Worm (Caenorhabditis elegans) whole organism, young adult: ENCODE measurements around the gene cdo-1.
A peak's percentile ranks its signal among the peaks of the same experiment; 100 is the strongest.

Experiments
- B0019.2 ChIP-seq: fragments of 200-800 bp; sonication (Bioruptor generic); conservative IDR thresholded peaks from 2 replicates; pipeline ENCODE4 v1.3.6; 2022; ENCODE audit warnings: missing genetic modification reagents, missing genetic modification characterization, missing compliant biosample characterization
- B0261.1 ChIP-seq: sonication (generic microtip); optimal IDR thresholded peaks from 2 replicates; lab custom pipeline; 2016; ENCODE audit warnings: mild to moderate bottlenecking, missing genetic modification characterization, moderate library complexity, missing compliant biosample characterization
- C06A6.2 ChIP-seq: fragments of 200-800 bp; sonication (Bioruptor generic); conservative IDR thresholded peaks from 2 replicates; pipeline ENCODE4 v1.3.6; 2022; ENCODE audit warnings: missing genetic modification characterization, missing compliant biosample characterization
- D2030.7 ChIP-seq: fragments of 200-800 bp; sonication (Bioruptor generic); IDR thresholded peaks from 2 replicates; pipeline ENCODE4 v1.3.6; 2022; ENCODE audit warnings: missing genetic modification reagents, missing genetic modification characterization, missing compliant biosample characterization
- F22D6.2 ChIP-seq: sonication (generic microtip); optimal IDR thresholded peaks from 2 replicates; lab custom pipeline; 2016; ENCODE audit warnings: mild to moderate bottlenecking, missing genetic modification characterization, missing compliant biosample characterization
- F52B5.7 ChIP-seq: sonication (generic microtip); optimal IDR thresholded peaks from 2 replicates; lab custom pipeline; 2016; ENCODE audit warnings: mild to moderate bottlenecking, missing genetic modification characterization, missing compliant biosample characterization
- K11D2.4 ChIP-seq: fragments of 200-800 bp; sonication (Bioruptor generic); IDR thresholded peaks from 2 replicates; pipeline ENCODE4 v1.3.6; 2022; ENCODE audit warnings: missing genetic modification reagents, missing genetic modification characterization, missing compliant biosample characterization
- Y53F4B.3 ChIP-seq: fragments of 200-800 bp; sonication (Bioruptor generic); IDR thresholded peaks from 2 replicates; pipeline ENCODE4 v1.3.6; 2022; ENCODE audit warnings: missing genetic modification reagents, missing genetic modification characterization, missing compliant biosample characterization
- Y53G8AR.9 ChIP-seq: fragments of 200-800 bp; sonication (Bioruptor generic); conservative IDR thresholded peaks from 2 replicates; pipeline ENCODE4 v1.3.6; 2022; ENCODE audit warnings: missing genetic modification reagents, missing genetic modification characterization, missing compliant biosample characterization
- ama-1 ChIP-seq, 3 experiments: fragments of 150-350 bp in 1 of 3; sonication (generic microtip) in 2 of 3; optimal IDR thresholded peaks; 2 replicates each; lab custom pipeline; 2014 to 2018; ENCODE audit warnings: missing biosample characterization in 2 of 3, missing genetic modification characterization in 2 of 3, missing genetic modification reagents in 2 of 3
- atf-7 ChIP-seq: sonication (generic microtip); optimal IDR thresholded peaks from 2 replicates; lab custom pipeline; 2017; ENCODE audit warnings: mild to moderate bottlenecking, missing genetic modification characterization, missing compliant biosample characterization
- athp-1 ChIP-seq: sonication (generic microtip); optimal IDR thresholded peaks from 2 replicates; lab custom pipeline; 2017; ENCODE audit warnings: mild to moderate bottlenecking, missing genetic modification characterization, missing compliant biosample characterization
- attf-3 ChIP-seq: fragments of 200-800 bp; sonication (Bioruptor generic); conservative IDR thresholded peaks from 2 replicates; pipeline ENCODE4 v1.3.6; 2022; ENCODE audit warnings: missing genetic modification reagents, missing genetic modification characterization, missing compliant biosample characterization
- ccch-3 ChIP-seq: fragments of 200-800 bp; sonication (Bioruptor generic); optimal IDR thresholded peaks from 2 replicates; lab custom pipeline; 2018; ENCODE audit warnings: mild to moderate bottlenecking, missing genetic modification characterization, missing compliant biosample characterization
- ceh-100 ChIP-seq: fragments of 200-800 bp; sonication (Bioruptor generic); IDR thresholded peaks from 2 replicates; pipeline ENCODE4 v1.3.6; 2022; ENCODE audit warnings: missing genetic modification reagents, missing genetic modification characterization, missing compliant biosample characterization
- ceh-27 ChIP-seq: fragments of 200-800 bp; sonication (Bioruptor generic); optimal IDR thresholded peaks from 2 replicates; lab custom pipeline; 2018; ENCODE audit warnings: mild to moderate bottlenecking, missing genetic modification characterization, moderate library complexity, missing compliant biosample characterization
- ceh-40 ChIP-seq: fragments of 200-800 bp; sonication (Bioruptor generic); IDR thresholded peaks from 2 replicates; pipeline ENCODE4 v1.3.6; 2022; ENCODE audit warnings: missing genetic modification characterization, missing compliant biosample characterization
- ceh-91 ChIP-seq: fragments of 200-800 bp; sonication (Bioruptor generic); IDR thresholded peaks from 2 replicates; pipeline ENCODE4 v1.3.6; 2022; ENCODE audit warnings: missing genetic modification reagents, missing genetic modification characterization, missing compliant biosample characterization
- die-1 ChIP-seq: sonication (generic microtip); optimal IDR thresholded peaks from 2 replicates; lab custom pipeline; 2016; ENCODE audit warnings: missing genotype, mild to moderate bottlenecking, missing genetic modification characterization, missing compliant biosample characterization
- dox-1 ChIP-seq: fragments of 200-800 bp; sonication (Bioruptor generic); IDR thresholded peaks from 2 replicates; pipeline ENCODE4 v1.3.6; 2022; ENCODE audit warnings: missing genetic modification reagents, missing genetic modification characterization, missing compliant biosample characterization
- egl-44 ChIP-seq: fragments of 200-800 bp; sonication (Bioruptor generic); IDR thresholded peaks from 2 replicates; pipeline ENCODE4 v1.3.6; 2022; ENCODE audit warnings: missing genetic modification reagents, missing genetic modification characterization, missing compliant biosample characterization
- ets-4 ChIP-seq: fragments of 200-800 bp; sonication (Bioruptor generic); optimal IDR thresholded peaks from 2 replicates; lab custom pipeline; 2018; ENCODE audit warnings: mild to moderate bottlenecking, missing genetic modification characterization, missing compliant biosample characterization
- fkh-3 ChIP-seq: sonication (generic microtip); optimal IDR thresholded peaks from 2 replicates; lab custom pipeline; 2016; ENCODE audit warnings: mild to moderate bottlenecking, missing genetic modification characterization, missing compliant biosample characterization
- hmg-1.2 ChIP-seq: fragments of 200-800 bp; sonication (Bioruptor generic); IDR thresholded peaks from 2 replicates; pipeline ENCODE4 v1.3.6; 2022; ENCODE audit warnings: missing genetic modification reagents, missing genetic modification characterization, missing compliant biosample characterization
- lag-1 ChIP-seq: fragments of 200-800 bp; sonication (Bioruptor generic); IDR thresholded peaks from 2 replicates; pipeline ENCODE4 v1.3.6; 2022; ENCODE audit warnings: missing genetic modification reagents, missing genetic modification characterization, missing compliant biosample characterization
- madf-10 ChIP-seq: sonication (generic microtip); optimal IDR thresholded peaks from 2 replicates; lab custom pipeline; 2016; ENCODE audit warnings: mild to moderate bottlenecking, missing genetic modification characterization, missing compliant biosample characterization
- madf-6 ChIP-seq: fragments of 200-800 bp; sonication (Bioruptor generic); IDR thresholded peaks from 2 replicates; pipeline ENCODE4 v1.3.6; 2022; ENCODE audit warnings: missing genetic modification reagents, missing genetic modification characterization, missing compliant biosample characterization
- mcd-1 ChIP-seq: fragments of 200-800 bp; sonication (Bioruptor generic); IDR thresholded peaks from 2 replicates; pipeline ENCODE4 v1.3.6; 2022; ENCODE audit warnings: missing genetic modification reagents, missing genetic modification characterization, missing compliant biosample characterization
- mel-28 ChIP-seq: sonication (generic microtip); optimal IDR thresholded peaks from 2 replicates; lab custom pipeline; 2016; ENCODE audit warnings: borderline replicate concordance, mild to moderate bottlenecking, missing genetic modification characterization, missing compliant biosample characterization
- nfya-1 ChIP-seq: sonication (generic microtip); optimal IDR thresholded peaks from 2 replicates; lab custom pipeline; 2017; ENCODE audit warnings: antibody characterized with exemption, missing compliant biosample characterization, missing genetic modification characterization, borderline replicate concordance; ENCODE audit not compliant: insufficient read depth
- nfya-2 ChIP-seq: fragments of 200-800 bp; sonication (Bioruptor generic); IDR thresholded peaks from 2 replicates; pipeline ENCODE4 v1.3.6; 2022; ENCODE audit warnings: missing genetic modification reagents, missing genetic modification characterization, missing compliant biosample characterization
- nfyb-1 ChIP-seq: fragments of 200-800 bp; sonication (Bioruptor generic); IDR thresholded peaks from 2 replicates; pipeline ENCODE4 v1.3.6; 2022; ENCODE audit warnings: missing genetic modification reagents, missing genetic modification characterization, missing compliant biosample characterization
- nhr-90 ChIP-seq: sonication (generic microtip); optimal IDR thresholded peaks from 2 replicates; lab custom pipeline; 2016; ENCODE audit warnings: missing genotype, mild to moderate bottlenecking, missing genetic modification characterization, missing compliant biosample characterization
- rcor-1 ChIP-seq: fragments of 200-800 bp; sonication (Bioruptor generic); IDR thresholded peaks from 2 replicates; pipeline ENCODE4 v1.3.6; 2022; ENCODE audit warnings: missing genetic modification reagents, missing genetic modification characterization, missing compliant biosample characterization
- repo-1 ChIP-seq: sonication (generic microtip); optimal IDR thresholded peaks from 2 replicates; lab custom pipeline; 2017; ENCODE audit warnings: mild to moderate bottlenecking, missing genetic modification characterization, missing compliant biosample characterization
- rpc-1 ChIP-seq, 2 experiments: fragments of 150-350 bp in 1 of 2; sonication (generic microtip) in 1 of 2; optimal IDR thresholded peaks; 2 replicates each; lab custom pipeline; 2014 to 2018; ENCODE audit warnings: missing biosample characterization in 1 of 2, missing genetic modification characterization in 1 of 2, missing genetic modification reagents in 1 of 2, missing genotype in 1 of 2
- sdz-38 ChIP-seq: sonication (generic microtip); optimal IDR thresholded peaks from 2 replicates; lab custom pipeline; 2016; ENCODE audit warnings: missing genotype, missing genetic modification characterization, missing compliant biosample characterization
- snpc-4 ChIP-seq, 5 experiments: fragments of 150-350 bp in 1 of 5; sonication (generic microtip) in 4 of 5; optimal IDR thresholded peaks; 2 replicates each; lab custom pipeline; 2014 to 2018; ENCODE audit warnings: missing genetic modification characterization in 5 of 5, missing biosample characterization in 3 of 5, antibody characterized with exemption in 2 of 5, mild to moderate bottlenecking in 2 of 5, missing compliant biosample characterization in 2 of 5, missing genotype in 2 of 5, moderate library complexity in 2 of 5, missing genetic modification reagents in 1 of 5
- sptf-2 ChIP-seq: fragments of 200-800 bp; sonication (Bioruptor generic); optimal IDR thresholded peaks from 2 replicates; lab custom pipeline; 2018; ENCODE audit warnings: mild to moderate bottlenecking, missing genetic modification characterization, missing compliant biosample characterization
- tbp1 ChIP-seq: fragments of 200-800 bp; sonication (Bioruptor generic); optimal IDR thresholded peaks from 2 replicates; lab custom pipeline; 2018; ENCODE audit warnings: mild to moderate bottlenecking, missing genetic modification characterization, missing compliant biosample characterization
- xnd-1 ChIP-seq: sonication (generic microtip); optimal IDR thresholded peaks from 2 replicates; lab custom pipeline; 2016; ENCODE audit warnings: missing genotype, missing genetic modification reagents, missing genetic modification characterization, missing compliant biosample characterization
- zim-3 ChIP-seq: sonication (generic microtip); optimal IDR thresholded peaks from 2 replicates; lab custom pipeline; 2017; ENCODE audit warnings: mild to moderate bottlenecking, missing genetic modification characterization, moderate library complexity, missing compliant biosample characterization
- ztf-18 ChIP-seq: sonication (generic microtip); optimal IDR thresholded peaks from 2 replicates; lab custom pipeline; 2016; ENCODE audit warnings: missing genotype, mild to moderate bottlenecking, missing genetic modification characterization, missing compliant biosample characterization
- ztf-25 ChIP-seq: fragments of 200-800 bp; sonication (Bioruptor generic); IDR thresholded peaks from 2 replicates; pipeline ENCODE4 v1.3.6; 2022; ENCODE audit warnings: missing genetic modification reagents, missing genetic modification characterization, missing compliant biosample characterization
- ztf-28 ChIP-seq: fragments of 200-800 bp; sonication (Bioruptor generic); IDR thresholded peaks from 2 replicates; pipeline ENCODE4 v1.3.6; 2022; ENCODE audit warnings: missing genetic modification reagents, missing genetic modification characterization, missing compliant biosample characterization
- ztf-3 ChIP-seq: fragments of 200-800 bp; sonication (Bioruptor generic); optimal IDR thresholded peaks from 2 replicates; lab custom pipeline; 2018; ENCODE audit warnings: mild to moderate bottlenecking, missing genetic modification characterization, missing compliant biosample characterization

cdo-1 gene

ce11 chrX:871020-871419, 7.6 kb upstream of the cdo-1 start, which contains the start of gene lgl-1 (continued):
- TF ChIP-seq attf-3 (GFP tag; lab: Robert Waterston, UW) (no peak), Y53F4B.3 (GFP tag; lab: Robert Waterston, UW) (no peak)
- TF ChIP-seq, all 124 proteins: peak for 9

- no peak for TF ChIP-seq atf-7 (tag; lab: Kevin White, UChicago)
- TF ChIP-seq ztf-3 (GFP tag; lab: Kevin White, UChicago): no peak
- TF ChIP-seq ztf-25 (GFP tag; lab: Robert Waterston, UW): no peak
- TF ChIP-seq sdz-38 (tag; lab: Kevin White, UChicago): no peak
- TF ChIP-seq sptf-2 (GFP tag; lab: Kevin White, UChicago): no peak
- TF ChIP-seq egl-44: no peak
- TF ChIP-seq zim-3 (tag; lab: Kevin White, UChicago): no peak
- TF ChIP-seq ztf-28 (GFP tag; lab: Robert Waterston, UW): no peak
- no peak for TF ChIP-seq nhr-90 (tag; lab: Kevin White, UChicago)
- TF ChIP-seq B0261.1 (tag; lab: Kevin White, UChicago): peak; percentile 66
- 0 out of 2 replicates have a peak, but pooled peaks have one; percentile 13 for TF ChIP-seq D2030.7
- TF ChIP-seq rpc-1 (optimal IDR thresholded peaks at IDR 0.05; lab: Kevin White, UChicago): peak; percentile 56
- peak; percentile 77 for TF ChIP-seq rpc-1 (tag; optimal IDR thresholded peaks at IDR 0.05; lab: Kevin White, UChicago)
- no peak for TF ChIP-seq F52B5.7
- TF ChIP-seq xnd-1 (tag; lab: Kevin White, UChicago): no peak
- TF ChIP-seq ceh-91 (GFP tag; lab: Robert Waterston, UW): no peak
- 0 out of 2 replicates have a peak, but pooled peaks have one; percentile 12 for TF ChIP-seq madf-6
- TF ChIP-seq dox-1 (GFP tag; lab: Robert Waterston, UW): no peak
- TF ChIP-seq K11D2.4 (GFP tag; lab: Robert Waterston, UW): peak; percentile 57; the same call in 1 of the 2 replicates
- TF ChIP-seq ceh-100 (GFP tag; lab: Robert Waterston, UW): no peak
- no peak for TF ChIP-seq mcd-1
- no peak for TF ChIP-seq nfyb-1
- no peak for TF ChIP-seq ceh-27 (GFP tag; lab: Kevin White, UChicago)
- no peak for TF ChIP-seq athp-1 (tag; lab: Kevin White, UChicago)
- TF ChIP-seq repo-1: no peak
- no peak for TF ChIP-seq mel-28 (tag; lab: Kevin White, UChicago)
- TF ChIP-seq hmg-1.2 (GFP tag; lab: Robert Waterston, UW): no peak; the same call in 1 of the 2 replicates
- TF ChIP-seq F22D6.2 (tag; lab: Kevin White, UChicago): no peak
- TF ChIP-seq C06A6.2 (GFP tag; lab: Robert Waterston, UW): no peak
- TF ChIP-seq ccch-3 (GFP tag; lab: Kevin White, UChicago): no peak
- no peak for TF ChIP-seq lag-1
- no peak for TF ChIP-seq ets-4 (GFP tag; lab: Kevin White, UChicago)
- TF ChIP-seq tbp1 (GFP tag; lab: Kevin White, UChicago): peak; percentile 87
- TF ChIP-seq ama-1 (optimal IDR thresholded peaks at IDR 0.05; lab: Kevin White, UChicago): no peak
- TF ChIP-seq ama-1 (GFP tag; optimal IDR thresholded peaks at IDR 0.05; lab: Kevin White, UChicago): no peak
- TF ChIP-seq B0019.2 (GFP tag; lab: Robert Waterston, UW): 0 out of 2 replicates have a peak, but pooled peaks have one; percentile 35
- TF ChIP-seq ztf-18 (tag; lab: Kevin White, UChicago): no peak
- peak; percentile 34; the same call in 1 of the 2 replicates for TF ChIP-seq rcor-1
- no peak for TF ChIP-seq fkh-3 (tag; lab: Kevin White, UChicago)
- no peak for TF ChIP-seq snpc-4 (GFP tag; optimal IDR thresholded peaks at IDR 0.05; lab: Kevin White, UChicago)
- TF ChIP-seq snpc-4 (tag; optimal IDR thresholded peaks at IDR 0.05; lab: Kevin White, UChicago): no peak
- no peak for TF ChIP-seq die-1 (tag; lab: Kevin White, UChicago)
- no peak for TF ChIP-seq nfya-1 (tag; lab: Kevin White, UChicago)
- no peak for TF ChIP-seq Y53G8AR.9 (GFP tag; lab: Robert Waterston, UW)
- no peak for TF ChIP-seq nfya-2 (GFP tag; lab: Robert Waterston, UW)
- TF ChIP-seq ceh-40: no peak
- TF ChIP-seq madf-10: no peak
Measured at ce11 chrX:865214-865613, 1.8 kb upstream of the cdo-1 start.
